Fruit fly (Drosophila melanogaster) whole organism, prepupa: ENCODE data around the gene Ost48.

ENCODE experiments used
- Blimp-1 ChIP-seq: fragments of 200-800 bp; sonication (Bioruptor generic); optimal IDR thresholded peaks from 3 replicates; lab custom pipeline; 2017; ENCODE audit warnings: missing biosample characterization, missing genetic modification characterization, mild to moderate bottlenecking, moderate library complexity, missing genetic modification reagents
- CG10669 ChIP-seq: fragments of 200-800 bp; sonication (Bioruptor generic); optimal IDR thresholded peaks from 3 replicates; lab custom pipeline; 2018; ENCODE audit warnings: missing biosample characterization, mild to moderate bottlenecking, missing genetic modification characterization, moderate library complexity
- CG11294 ChIP-seq: fragments of 200-800 bp; sonication (Bioruptor generic); IDR thresholded peaks from 2 replicates; pipeline ENCODE4 v1.3.6; 2022; ENCODE audit warnings: missing biosample characterization, missing genetic modification characterization
- CG11902 ChIP-seq: fragments of 200-800 bp; sonication (Bioruptor generic); optimal IDR thresholded peaks from 3 replicates; lab custom pipeline; 2016; ENCODE audit warnings: missing biosample characterization, missing genetic modification characterization
- CG15336 ChIP-seq: fragments of 200-800 bp; sonication (Bioruptor generic); IDR thresholded peaks from 2 replicates; pipeline ENCODE4 v1.3.6; 2022; ENCODE audit warnings: missing biosample characterization, missing genetic modification characterization
- CG1621 ChIP-seq: fragments of 200-800 bp; sonication (Bioruptor generic); optimal IDR thresholded peaks from 3 replicates; lab custom pipeline; 2018; ENCODE audit warnings: missing biosample characterization, mild to moderate bottlenecking, missing genetic modification characterization
- CG16779 ChIP-seq: fragments of 200-800 bp; sonication (Bioruptor generic); optimal IDR thresholded peaks from 3 replicates; lab custom pipeline; 2017; ENCODE audit warnings: missing biosample characterization, mild to moderate bottlenecking, missing genetic modification characterization
- CG3032 ChIP-seq: fragments of 200-800 bp; optimal IDR thresholded peaks from 2 replicates; lab custom pipeline; 2019; ENCODE audit warnings: missing biosample characterization, mild to moderate bottlenecking, missing genetic modification characterization, moderate library complexity
- CG31627 ChIP-seq: fragments of 200-800 bp; sonication (Bioruptor generic); optimal IDR thresholded peaks from 3 replicates; lab custom pipeline; 2016; ENCODE audit warnings: missing biosample characterization, missing genetic modification characterization
- CG3919 ChIP-seq: fragments of 200-800 bp; sonication (Bioruptor generic); optimal IDR thresholded peaks from 3 replicates; lab custom pipeline; 2016; ENCODE audit warnings: missing biosample characterization, missing genetic modification characterization
- CG4318 ChIP-seq: fragments of 200-800 bp; sonication (Bioruptor generic); optimal IDR thresholded peaks from 3 replicates; lab custom pipeline; 2017; ENCODE audit warnings: missing biosample characterization, mild to moderate bottlenecking, missing genetic modification characterization
- CG6163 ChIP-seq: fragments of 200-800 bp; sonication (Bioruptor generic); IDR thresholded peaks from 3 replicates; pipeline ENCODE4 v1.3.6; 2022; ENCODE audit warnings: missing biosample characterization, missing genetic modification characterization
- CG6276 ChIP-seq: fragments of 200-800 bp; sonication (Bioruptor generic); optimal IDR thresholded peaks from 2 replicates; lab custom pipeline; 2017; ENCODE audit warnings: missing biosample characterization, mild to moderate bottlenecking, missing genetic modification characterization
- CG6792 ChIP-seq: fragments of 200-800 bp; sonication (Bioruptor generic); optimal IDR thresholded peaks from 3 replicates; lab custom pipeline; 2016; ENCODE audit warnings: missing biosample characterization, missing genetic modification characterization
- CG6808 ChIP-seq: fragments of 200-800 bp; sonication (Bioruptor generic); optimal IDR thresholded peaks from 3 replicates; lab custom pipeline; 2017; ENCODE audit warnings: missing biosample characterization, missing genetic modification characterization, mild to moderate bottlenecking, moderate library complexity, missing genetic modification reagents
- CG6854 ChIP-seq: fragments of 200-800 bp; sonication (Bioruptor generic); optimal IDR thresholded peaks from 2 replicates; lab custom pipeline; 2017; ENCODE audit warnings: missing biosample characterization, mild to moderate bottlenecking, missing genetic modification characterization
- CG7368 ChIP-seq: fragments of 200-800 bp; sonication (Bioruptor generic); optimal IDR thresholded peaks from 3 replicates; lab custom pipeline; 2016; ENCODE audit warnings: missing biosample characterization, missing genetic modification characterization
- CG8119 ChIP-seq: fragments of 200-800 bp; sonication (Bioruptor generic); IDR thresholded peaks from 3 replicates; pipeline ENCODE4 v1.3.6; 2022; ENCODE audit warnings: missing biosample characterization, missing genetic modification characterization
- CG8319 ChIP-seq: fragments of 200-800 bp; sonication (Bioruptor generic); optimal IDR thresholded peaks from 3 replicates; lab custom pipeline; 2016; ENCODE audit warnings: missing biosample characterization, missing genetic modification characterization
- CG9139 ChIP-seq: fragments of 200-800 bp; sonication (Bioruptor generic); optimal IDR thresholded peaks from 3 replicates; lab custom pipeline; 2017; ENCODE audit warnings: missing biosample characterization, mild to moderate bottlenecking, missing genetic modification characterization
- Eip75B ChIP-seq: fragments of 200-800 bp; sonication (Bioruptor generic); optimal IDR thresholded peaks from 3 replicates; lab custom pipeline; 2016; ENCODE audit warnings: missing biosample characterization, missing genetic modification characterization
- Eip78C ChIP-seq: fragments of 200-800 bp; sonication (Bioruptor generic); peaks from one replicate; lab custom pipeline; 2016; ENCODE audit warnings: missing biosample characterization, missing genetic modification characterization
- Ets21C ChIP-seq: fragments of 200-800 bp; sonication (Bioruptor generic); optimal IDR thresholded peaks from 3 replicates; lab custom pipeline; 2016; ENCODE audit warnings: missing biosample characterization, missing genetic modification characterization
- Ets96B ChIP-seq: fragments of 200-800 bp; optimal IDR thresholded peaks from 2 replicates; lab custom pipeline; 2019; ENCODE audit warnings: missing biosample characterization, mild to moderate bottlenecking, missing genetic modification characterization, moderate library complexity
- Hr38 ChIP-seq: sonication (Bioruptor generic); optimal IDR thresholded peaks from 2 replicates; lab custom pipeline; 2016; ENCODE audit warnings: missing biosample characterization, missing genetic modification characterization
- Hr39 ChIP-seq: fragments of 200-800 bp; sonication (Bioruptor generic); optimal IDR thresholded peaks from 2 replicates; lab custom pipeline; 2016; ENCODE audit warnings: missing biosample characterization, missing genetic modification characterization
- Hr4 ChIP-seq: fragments of 200-800 bp; sonication (Bioruptor generic); optimal IDR thresholded peaks from 3 replicates; lab custom pipeline; 2016; ENCODE audit warnings: missing biosample characterization, missing genetic modification characterization
- Lpt ChIP-seq: fragments of 200-800 bp; sonication (Bioruptor generic); optimal IDR thresholded peaks from 3 replicates; lab custom pipeline; 2016; ENCODE audit warnings: missing biosample characterization, missing genetic modification characterization
- Met ChIP-seq: fragments of 200-800 bp; sonication (Bioruptor generic); optimal IDR thresholded peaks from 3 replicates; lab custom pipeline; 2016; ENCODE audit warnings: missing biosample characterization, missing genetic modification characterization
- OdsH ChIP-seq: fragments of 200-800 bp; sonication (Bioruptor generic); optimal IDR thresholded peaks from 3 replicates; lab custom pipeline; 2016; ENCODE audit warnings: missing biosample characterization, missing genetic modification characterization
- Smox ChIP-seq: fragments of 200-800 bp; sonication (Bioruptor generic); optimal IDR thresholded peaks from 3 replicates; lab custom pipeline; 2016; ENCODE audit warnings: missing biosample characterization, missing genetic modification characterization
- Sox14 ChIP-seq: fragments of 200-800 bp; sonication (Bioruptor generic); optimal IDR thresholded peaks from 3 replicates; lab custom pipeline; 2016; ENCODE audit warnings: missing biosample characterization, missing genetic modification characterization
- Sox15 ChIP-seq: fragments of 200-800 bp; sonication (Bioruptor generic); optimal IDR thresholded peaks from 3 replicates; lab custom pipeline; 2016; ENCODE audit warnings: missing biosample characterization, missing genetic modification characterization
- achi ChIP-seq: fragments of 200-800 bp; sonication (Bioruptor generic); optimal IDR thresholded peaks from 3 replicates; lab custom pipeline; 2016; ENCODE audit warnings: missing biosample characterization, missing genetic modification characterization
- acj6 ChIP-seq: fragments of 200-800 bp; sonication (Bioruptor generic); optimal IDR thresholded peaks from 3 replicates; lab custom pipeline; 2016; ENCODE audit warnings: missing biosample characterization, missing genetic modification characterization
- dac ChIP-seq: fragments of 200-800 bp; sonication (Bioruptor generic); optimal IDR thresholded peaks from 2 replicates; lab custom pipeline; 2017; ENCODE audit warnings: missing biosample characterization, mild to moderate bottlenecking, missing genetic modification characterization
- dsx ChIP-seq: fragments of 200-800 bp; optimal IDR thresholded peaks from 3 replicates; lab custom pipeline; 2019; ENCODE audit warnings: missing biosample characterization, mild to moderate bottlenecking, missing genetic modification characterization, moderate library complexity; ENCODE audit not compliant: poor library complexity, severe bottlenecking
- eg ChIP-seq: fragments of 200-800 bp; sonication (Bioruptor generic); IDR thresholded peaks from 3 replicates; pipeline ENCODE4 v1.3.6; 2022; ENCODE audit warnings: missing biosample characterization, missing genetic modification characterization
- esn ChIP-seq: fragments of 200-800 bp; sonication (Bioruptor generic); optimal IDR thresholded peaks from 2 replicates; lab custom pipeline; 2016; ENCODE audit warnings: missing biosample characterization, mild to moderate bottlenecking, missing genetic modification characterization, moderate library complexity
- fkh ChIP-seq: fragments of 200-800 bp; sonication (Bioruptor generic); optimal IDR thresholded peaks from 3 replicates; lab custom pipeline; 2017; ENCODE audit warnings: missing biosample characterization, mild to moderate bottlenecking, missing genetic modification characterization, moderate library complexity
- lz ChIP-seq: fragments of 200-800 bp; sonication (Bioruptor generic); optimal IDR thresholded peaks from 3 replicates; lab custom pipeline; 2016; ENCODE audit warnings: missing biosample characterization, missing genetic modification characterization
- net ChIP-seq: fragments of 200-800 bp; sonication (Bioruptor generic); optimal IDR thresholded peaks from 3 replicates; lab custom pipeline; 2016; ENCODE audit warnings: missing biosample characterization, missing genetic modification characterization
- salr ChIP-seq, 2 experiments: fragments of 200-800 bp; sonication (Bioruptor generic); optimal IDR thresholded peaks; 3 replicates each; lab custom pipeline; 2016 to 2018; ENCODE audit warnings: missing biosample characterization in 2 of 2, missing genetic modification characterization in 2 of 2, mild to moderate bottlenecking in 1 of 2
- spab ChIP-seq: fragments of 200-800 bp; sonication (Bioruptor generic); optimal IDR thresholded peaks from 2 replicates; lab custom pipeline; 2017; ENCODE audit warnings: missing biosample characterization, mild to moderate bottlenecking, missing genetic modification characterization, missing genetic modification reagents
- svp ChIP-seq: fragments of 200-800 bp; sonication (Bioruptor generic); peaks from one replicate; lab custom pipeline; 2016; ENCODE audit warnings: missing biosample characterization, missing genetic modification characterization
- vri ChIP-seq: fragments of 200-800 bp; sonication (Bioruptor generic); optimal IDR thresholded peaks from 3 replicates; lab custom pipeline; 2016; ENCODE audit warnings: missing biosample characterization, mild to moderate bottlenecking, missing genetic modification characterization

Ost48 gene

DNA sequence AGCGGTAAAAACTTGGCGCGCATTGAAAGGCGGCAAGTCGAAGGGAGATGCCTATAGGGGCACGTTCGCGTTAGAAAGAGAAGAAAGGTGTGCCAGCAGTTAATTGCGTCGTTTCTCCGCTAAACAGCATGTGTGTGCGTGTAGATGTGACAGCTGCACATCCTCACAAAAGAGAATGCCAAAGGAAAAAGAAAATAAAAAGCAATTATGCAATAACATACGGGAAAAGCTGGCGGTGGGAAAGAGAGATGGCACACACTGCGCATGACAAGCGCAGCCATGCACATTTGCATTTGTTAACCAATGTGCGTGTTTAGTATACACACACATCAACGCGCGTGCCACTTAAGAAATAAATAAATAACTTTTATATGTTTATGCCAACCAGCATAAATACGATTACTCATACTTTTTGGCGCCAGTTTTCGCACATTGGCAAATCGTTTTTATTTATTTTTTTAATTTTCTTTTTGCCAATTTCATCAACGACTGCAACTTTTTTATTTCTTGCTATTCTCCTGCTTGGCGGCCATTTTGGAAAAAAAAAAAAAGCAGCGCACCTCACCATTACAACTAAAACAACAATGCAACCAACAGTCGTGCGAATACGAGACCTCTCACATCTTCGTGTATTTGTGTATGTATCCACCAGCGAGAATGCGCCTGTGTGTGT, 2.5 kb downstream of the Ost48 start (continued):
- TF ChIP-seq acj6 (GFP tag; lab: Kevin White, UChicago): no peak
- TF ChIP-seq salr (GFP tag; optimal IDR thresholded peaks at IDR 0.05; lab: Kevin White, UChicago): peak in 1 of 2 experiments; percentile 58
- TF ChIP-seq OdsH (GFP tag; lab: Kevin White, UChicago): peak; percentile 7
- TF ChIP-seq Lpt (GFP tag; lab: Kevin White, UChicago): no peak
- TF ChIP-seq fkh (GFP tag; lab: Kevin White, UChicago): peak; percentile 72
- TF ChIP-seq Hr38 (GFP tag; lab: Kevin White, UChicago): no peak
- no peak for TF ChIP-seq CG8319 (GFP tag; lab: Kevin White, UChicago)
- TF ChIP-seq CG3032 (tag; lab: Kevin White, UChicago): peak; percentile 18
- TF ChIP-seq CG16779 (tag; lab: Kevin White, UChicago): no peak
- no peak for TF ChIP-seq Hr39
- TF ChIP-seq esn (GFP tag; lab: Kevin White, UChicago): no peak
- TF ChIP-seq CG3919 (GFP tag; lab: Kevin White, UChicago): no peak
- no peak for TF ChIP-seq dac (GFP tag; lab: Kevin White, UChicago)
- TF ChIP-seq CG31627 (GFP tag; lab: Kevin White, UChicago): no peak
- peak; percentile 60 for TF ChIP-seq svp (GFP tag; lab: Kevin White, UChicago)
- TF ChIP-seq dsx (GFP tag; lab: Kevin White, UChicago): peak; percentile 43
- peak; percentile 16 for TF ChIP-seq CG10669 (GFP tag; lab: Kevin White, UChicago)
- TF ChIP-seq CG4318 (GFP tag; lab: Kevin White, UChicago): no peak
- TF ChIP-seq Blimp-1 (GFP tag; lab: Kevin White, UChicago): no peak
- TF ChIP-seq Eip75B (GFP tag; lab: Kevin White, UChicago): peak; percentile 17
- no peak for TF ChIP-seq Ets21C
- peak; percentile 4 for TF ChIP-seq CG1621
- no peak for TF ChIP-seq CG11902
- peak; percentile 19 for TF ChIP-seq Sox14 (GFP tag; lab: Kevin White, UChicago)
- TF ChIP-seq CG8119 (GFP tag; lab: Robert Waterston, UW): peak; percentile 51
- no peak for TF ChIP-seq Hr4 (GFP tag; lab: Kevin White, UChicago)

DNA sequence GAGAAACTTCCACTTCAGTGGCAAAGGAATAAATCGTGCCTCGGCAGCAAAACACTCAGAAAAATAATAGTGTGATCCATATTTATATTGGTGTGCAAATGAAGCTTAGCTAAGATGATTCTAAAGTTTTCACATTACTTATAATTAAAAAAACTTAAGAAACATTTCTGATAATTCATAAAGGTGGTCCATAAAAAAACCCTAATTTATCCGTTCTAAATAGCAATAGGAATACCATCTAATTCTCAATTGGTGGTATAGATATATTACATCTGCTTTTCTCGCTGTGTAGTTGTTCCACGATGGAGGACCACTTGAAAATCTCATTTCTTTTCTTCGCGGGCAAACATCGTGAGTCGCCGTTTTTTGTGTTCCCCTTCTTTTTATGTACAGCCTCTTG, 3.2 kb downstream of the Ost48 start:
- TF ChIP-seq achi (GFP tag; lab: Kevin White, UChicago) (peak; percentile 59), dsx (GFP tag; lab: Kevin White, UChicago) (peak; percentile 51), Eip75B (GFP tag; lab: Kevin White, UChicago) (peak; percentile 63), CG15336 (GFP tag; lab: Robert Waterston, UW) (peak; percentile 72), Eip78C (GFP tag; lab: Kevin White, UChicago) (peak; percentile 96), CG7368 (GFP tag; lab: Kevin White, UChicago) (peak; percentile 71), CG6854 (GFP tag; lab: Kevin White, UChicago) (peak; percentile 20), eg (GFP tag; lab: Robert Waterston, UW) (peak; percentile 53; the same call in 2 of the 3 replicates), CG6163 (GFP tag; lab: Robert Waterston, UW) (peak; percentile 57; the same call in 2 of the 3 replicates), Lpt (GFP tag; lab: Kevin White, UChicago) (peak; percentile 38), Sox15 (GFP tag; lab: Kevin White, UChicago) (peak; percentile 12), spab (GFP tag; lab: Kevin White, UChicago) (peak; percentile 66), net (peak; percentile 46), Smox (GFP tag; lab: Kevin White, UChicago) (peak; percentile 55), CG31627 (GFP tag; lab: Kevin White, UChicago) (peak; percentile 60), CG16779 (tag; lab: Kevin White, UChicago) (no peak), fkh (GFP tag; lab: Kevin White, UChicago) (no peak), salr (GFP tag; optimal IDR thresholded peaks at IDR 0.05; lab: Kevin White, UChicago) (peak in 1 of 2 experiments; percentile 68), CG6792 (peak; percentile 64), Hr4 (GFP tag; lab: Kevin White, UChicago) (peak; percentile 74), CG1621 (peak; percentile 20), Blimp-1 (GFP tag; lab: Kevin White, UChicago) (peak; percentile 22), Ets96B (peak; percentile 76), lz (peak; percentile 54), dac (GFP tag; lab: Kevin White, UChicago) (no peak), CG3919 (GFP tag; lab: Kevin White, UChicago) (peak; percentile 74), CG8119 (GFP tag; lab: Robert Waterston, UW) (peak; percentile 73), CG11294 (GFP tag; lab: Robert Waterston, UW) (no peak), CG9139 (GFP tag; lab: Kevin White, UChicago) (peak; percentile 52), CG10669 (GFP tag; lab: Kevin White, UChicago) (peak; percentile 81), vri (GFP tag; lab: Kevin White, UChicago) (no peak), Sox14 (GFP tag; lab: Kevin White, UChicago) (peak; percentile 67), CG6276 (GFP tag; lab: Kevin White, UChicago) (peak; percentile 68), CG11902 (peak; percentile 31), CG6808 (GFP tag; lab: Kevin White, UChicago) (peak; percentile 83), Met (GFP tag; lab: Kevin White, UChicago) (peak; percentile 75), CG8319 (GFP tag; lab: Kevin White, UChicago) (peak; percentile 46)
